Fruit fly (Drosophila melanogaster): Measurements from ENCODE around the gene CG10375.
A peak's percentile ranks its signal among the peaks of the same experiment; 100 is the strongest.

CG10375 gene

dm6 chr3R:23781466-23781935 lies 14.0 kb downstream of the CG10375 start, which contains the start of the genes Nup98-96 and mbc (continued):
- TF ChIP-seq CG5180 (GFP tag; optimal IDR thresholded peaks at IDR 0.05) (peak; percentile 58), Awh (GFP tag; IDR thresholded peaks at IDR 0.05) (0 out of 2 replicates have a peak, but pooled peaks have one; percentile 17), Usf (GFP tag; optimal IDR thresholded peaks at IDR 0.05) (peak; percentile 82), ac (GFP tag; optimal IDR thresholded peaks at IDR 0.05) (no peak), Hmr (GFP tag; optimal IDR thresholded peaks at IDR 0.05) (peak; percentile 81), CG8281 (tag; optimal IDR thresholded peaks at IDR 0.05) (peak; percentile 50), CG30020 (tag; optimal IDR thresholded peaks at IDR 0.05) (peak; percentile 94), crp (GFP tag; optimal IDR thresholded peaks at IDR 0.05) (peak in 1 of 2 experiments; percentile 56), sisA (GFP tag; IDR thresholded peaks at IDR 0.05) (peak; percentile 90), Bdp1 (GFP tag; optimal IDR thresholded peaks at IDR 0.05) (peak; percentile 79), gsb (GFP tag; IDR thresholded peaks at IDR 0.05) (0 out of 2 replicates have a peak, but pooled peaks have one; percentile 28), CG14965 (GFP tag; optimal IDR thresholded peaks at IDR 0.05; ENCODE audit: borderline replicate concordance) (peak; percentile 47), MESR4 (GFP tag; optimal IDR thresholded peaks at IDR 0.05) (peak; percentile 39), GATAe (GFP tag; conservative IDR thresholded peaks at IDR 0.05) (peak; percentile 27; the same call in 1 of the 2 replicates), B-H1 (GFP tag; IDR thresholded peaks at IDR 0.05) (peak; percentile 63), HmgZ (tag; optimal IDR thresholded peaks at IDR 0.05) (peak; percentile 90), Atf6 (GFP tag; IDR thresholded peaks at IDR 0.05) (peak; percentile 74), CG2202 (tag; optimal IDR thresholded peaks at IDR 0.05) (peak; percentile 57), CG8359 (GFP tag; optimal IDR thresholded peaks at IDR 0.05; ENCODE audit: borderline replicate concordance) (peak; percentile 4), Vsx1 (GFP tag; optimal IDR thresholded peaks at IDR 0.05) (peak; percentile 98), CG4328 (GFP tag; optimal IDR thresholded peaks at IDR 0.05) (peak; percentile 69), chn (GFP tag; optimal IDR thresholded peaks at IDR 0.05) (peak; percentile 91), HLH3B (GFP tag; IDR thresholded peaks at IDR 0.05) (peak; percentile 83), abd-A (tag; optimal IDR thresholded peaks at IDR 0.05) (no peak), Doc3 (GFP tag; IDR thresholded peaks at IDR 0.05; ENCODE audit: partially characterized antibody) (no peak), CG12219 (GFP tag; optimal IDR thresholded peaks at IDR 0.05) (peak; percentile 68), dm (GFP tag; optimal IDR thresholded peaks at IDR 0.05) (peak; percentile 95), CG5245 (GFP tag; optimal IDR thresholded peaks at IDR 0.05) (peak; percentile 63), fd96Cb (tag; optimal IDR thresholded peaks at IDR 0.05) (peak; percentile 78), Optix (GFP tag; IDR thresholded peaks at IDR 0.05) (peak; percentile 87), E2f2 (GFP tag; IDR thresholded peaks at IDR 0.05) (peak; percentile 63), gem (tag; optimal IDR thresholded peaks at IDR 0.05) (peak; percentile 92), CG10654 (GFP tag; optimal IDR thresholded peaks at IDR 0.05) (peak; percentile 81), tx (GFP tag; optimal IDR thresholded peaks at IDR 0.05) (peak; percentile 91), Mes4 (GFP tag; optimal IDR thresholded peaks at IDR 0.05) (peak; percentile 90), gsb-n (tag; optimal IDR thresholded peaks at IDR 0.05) (peak; percentile 87), CG10147 (GFP tag; optimal IDR thresholded peaks at IDR 0.05) (peak; percentile 72), CG16863 (GFP tag; optimal IDR thresholded peaks at IDR 0.05) (peak; percentile 89), CG8290 (GFP tag; optimal IDR thresholded peaks at IDR 0.05) (peak; percentile 90), CG8290 (tag; optimal IDR thresholded peaks at IDR 0.05) (peak; percentile 71 to 73), CG3995 (GFP tag; optimal IDR thresholded peaks at IDR 0.05) (peak; percentile 83), sob (GFP tag; IDR thresholded peaks at IDR 0.05) (peak; percentile 82), slou (GFP tag; optimal IDR thresholded peaks at IDR 0.05) (peak; percentile 45), CG1792 (GFP tag; optimal IDR thresholded peaks at IDR 0.05) (peak; percentile 88), ind (GFP tag; optimal IDR thresholded peaks at IDR 0.05) (peak; percentile 89), CG12942 (GFP tag; optimal IDR thresholded peaks at IDR 0.05) (peak; percentile 89), Xrp1 (GFP tag; IDR thresholded peaks at IDR 0.05) (peak; percentile 80), vvl (GFP tag; IDR thresholded peaks at IDR 0.05) (peak; percentile 91), CG32767 (GFP tag; IDR thresholded peaks at IDR 0.05) (peak; percentile 57; the same call in 1 of the 2 replicates), CG31224 (GFP tag; IDR thresholded peaks at IDR 0.05) (peak; percentile 61), dati (GFP tag; IDR thresholded peaks at IDR 0.05) (no peak)

Measured in whole organism, embryonic.